Worm (Caenorhabditis elegans) whole organism, young adult: ENCODE measurements around the gene cdh-1.

Experiments used
- F57C9.4 ChIP-seq: sonication (generic microtip); optimal IDR thresholded peaks from 2 replicates; lab custom pipeline; 2017; ENCODE audit warnings: mild to moderate bottlenecking, missing genetic modification characterization, missing compliant biosample characterization
- him-1 ChIP-seq: sonication (generic microtip); optimal IDR thresholded peaks from 2 replicates; lab custom pipeline; 2016; ENCODE audit warnings: missing genotype, missing genetic modification reagents, missing genetic modification characterization, missing compliant biosample characterization

- no peak for TF ChIP-seq him-1 (tag; lab: Kevin White, UChicago)
- no peak for TF ChIP-seq F57C9.4 (tag; lab: Kevin White, UChicago)
Measured at ce11 chrIII:2868416-2868815, 42.3 kb upstream of the cdh-1 start.
